Fruit fly (Drosophila melanogaster): Measurements from ENCODE around the gene Set8.

The Set8 gene

dm6 chr3R:14286320-14287190 is 29.3 kb upstream of the Set8 start, which contains the start of gene trx (continued):
- peak; percentile 17 for TF ChIP-seq bcd (GFP tag; optimal IDR thresholded peaks at IDR 0.05)
- no peak for TF ChIP-seq stc (GFP tag; IDR thresholded peaks at IDR 0.05)
- no peak for TF ChIP-seq ase (GFP tag; IDR thresholded peaks at IDR 0.05)
- TF ChIP-seq Ssrp (tag; optimal IDR thresholded peaks at IDR 0.05): no peak
- TF ChIP-seq H2.0 (GFP tag; IDR thresholded peaks at IDR 0.05): no peak
- no peak for TF ChIP-seq aop (GFP tag; IDR thresholded peaks at IDR 0.05)
- no peak for TF ChIP-seq Gug (GFP tag; IDR thresholded peaks at IDR 0.05)
- TF ChIP-seq Awh (GFP tag; IDR thresholded peaks at IDR 0.05): no peak
- TF ChIP-seq CG7987 (GFP tag; optimal IDR thresholded peaks at IDR 0.05): no peak
- no peak for TF ChIP-seq CG10366 (GFP tag; IDR thresholded peaks at IDR 0.05)
- TF ChIP-seq Sin3A (optimal IDR thresholded peaks at IDR 0.05): peak; percentile 80
- peak; percentile 80 for TF ChIP-seq CG14710 (tag; optimal IDR thresholded peaks at IDR 0.05)
- TF ChIP-seq NFAT (GFP tag; IDR thresholded peaks at IDR 0.05): no peak
- TF ChIP-seq Six4 (GFP tag; optimal IDR thresholded peaks at IDR 0.05): no peak
- TF ChIP-seq CG15696 (tag; optimal IDR thresholded peaks at IDR 0.05): peak; percentile 5
- peak; percentile 13 for TF ChIP-seq CG8290 (GFP tag; optimal IDR thresholded peaks at IDR 0.05)
- peak in 1 of 2 experiments; percentile 41 for TF ChIP-seq CG8290 (tag; optimal IDR thresholded peaks at IDR 0.05)
- TF ChIP-seq CG15479 (GFP tag; optimal IDR thresholded peaks at IDR 0.05): peak; percentile 98
- no peak for TF ChIP-seq Dll (GFP tag; IDR thresholded peaks at IDR 0.05; ENCODE audit: partially characterized antibody)
- no peak for TF ChIP-seq tx (GFP tag; optimal IDR thresholded peaks at IDR 0.05)
- TF ChIP-seq CG16815 (GFP tag; optimal IDR thresholded peaks at IDR 0.05): no peak
- peak; percentile 98 for TF ChIP-seq CG18011 (GFP tag; optimal IDR thresholded peaks at IDR 0.05)
- peak; percentile 96 for TF ChIP-seq MESR4 (GFP tag; optimal IDR thresholded peaks at IDR 0.05)
- TF ChIP-seq abd-A (tag; optimal IDR thresholded peaks at IDR 0.05): peak; percentile 90
- TF ChIP-seq gt (GFP tag; IDR thresholded peaks at IDR 0.05): no peak
- peak; percentile 2 for TF ChIP-seq twi (tag; optimal IDR thresholded peaks at IDR 0.05)
- TF ChIP-seq hb (GFP tag; IDR thresholded peaks at IDR 0.05; ENCODE audit: partially characterized antibody): no peak
- no peak for TF ChIP-seq CG9932 (GFP tag; IDR thresholded peaks at IDR 0.05)
- TF ChIP-seq zf30C (GFP tag; optimal IDR thresholded peaks at IDR 0.05): no peak
- no peak for TF ChIP-seq Doc2 (GFP tag; IDR thresholded peaks at IDR 0.05)
- no peak for TF ChIP-seq CG6765 (GFP tag; optimal IDR thresholded peaks at IDR 0.05)
- TF ChIP-seq sima (GFP tag; optimal IDR thresholded peaks at IDR 0.05): no peak
- TF ChIP-seq Max (GFP tag; optimal IDR thresholded peaks at IDR 0.05): no peak
- TF ChIP-seq Asciz (GFP tag; optimal IDR thresholded peaks at IDR 0.05): no peak
- peak; percentile 77 for TF ChIP-seq Deaf1 (tag; optimal IDR thresholded peaks at IDR 0.05)
- no peak for TF ChIP-seq CG8944 (GFP tag; optimal IDR thresholded peaks at IDR 0.05)
- no peak for TF ChIP-seq cwo (GFP tag; optimal IDR thresholded peaks at IDR 0.05)
- TF ChIP-seq gce (GFP tag; IDR thresholded peaks at IDR 0.05): no peak
- no peak for TF ChIP-seq ab (GFP tag; optimal IDR thresholded peaks at IDR 0.05)
- no peak for TF ChIP-seq gem (tag; optimal IDR thresholded peaks at IDR 0.05)
- TF ChIP-seq Bteb2 (GFP tag; optimal IDR thresholded peaks at IDR 0.05): no peak
- TF ChIP-seq CrebB (tag; optimal IDR thresholded peaks at IDR 0.05): no peak
- no peak for TF ChIP-seq org-1 (GFP tag; optimal IDR thresholded peaks at IDR 0.05)
- no peak for TF ChIP-seq CG30020 (tag; optimal IDR thresholded peaks at IDR 0.05)
- no peak for TF ChIP-seq mirr (GFP tag; optimal IDR thresholded peaks at IDR 0.05)
- no peak for TF ChIP-seq CG10565 (GFP tag; optimal IDR thresholded peaks at IDR 0.05)
- no peak for TF ChIP-seq CG6175 (GFP tag; IDR thresholded peaks at IDR 0.05)
- peak; percentile 59 for TF ChIP-seq ewg (GFP tag; optimal IDR thresholded peaks at IDR 0.05)
- TF ChIP-seq Dip2 (GFP tag; IDR thresholded peaks at IDR 0.05): no peak
- no peak for TF ChIP-seq CG17802 (tag; optimal IDR thresholded peaks at IDR 0.05)

All from whole organism, embryonic.